Fruit fly (Drosophila melanogaster) S2 (cell line): ENCODE measurements around the gene CG3281.

Experiments used
- CG8478 ChIP-seq: fragments of >200 bp; optimal IDR thresholded peaks from 2 replicates; lab custom pipeline; 2018
- CTCF ChIP-seq, 2 experiments: fragments of >200 bp; optimal IDR thresholded peaks; 2 replicates each; lab custom pipeline; 2018

dm6 chr3R:11998130-11998529 is 35.5 kb upstream of the CG3281 start:
- no peak for TF ChIP-seq CTCF (optimal IDR thresholded peaks at IDR 0.05; lab: Kevin White, UChicago)
- no peak for TF ChIP-seq CG8478 (lab: Kevin White, UChicago)
